Worm (Caenorhabditis elegans) whole organism, L3 larva: ENCODE measurements around the gene hpr-9.

Experiments
- ZK546.5 ChIP-seq: sonication (generic microtip); optimal IDR thresholded peaks from 2 replicates; lab custom pipeline; 2017; ENCODE audit warnings: missing biosample characterization, missing genetic modification characterization
- ama-1 ChIP-seq: fragments of 150-350 bp; optimal IDR thresholded peaks from 2 replicates; lab custom pipeline; 2018
- ceh-16 ChIP-seq: sonication (generic microtip); optimal IDR thresholded peaks from 2 replicates; lab custom pipeline; 2017; ENCODE audit warnings: missing biosample characterization, missing genetic modification characterization
- ceh-9 ChIP-seq: sonication (generic microtip); optimal IDR thresholded peaks from 2 replicates; lab custom pipeline; 2018; ENCODE audit warnings: missing biosample characterization, missing genetic modification characterization
- daf-12 ChIP-seq: fragments of 150-350 bp; optimal IDR thresholded peaks from 2 replicates; lab custom pipeline; 2014; ENCODE audit warnings: missing biosample characterization, missing genetic modification reagents, missing genetic modification characterization
- egl-27 ChIP-seq: sonication (generic microtip); optimal IDR thresholded peaks from 4 replicates; lab custom pipeline; 2017; ENCODE audit warnings: missing biosample characterization, missing genetic modification reagents, missing genetic modification characterization
- elt-1 ChIP-seq: fragments of 150-350 bp; optimal IDR thresholded peaks from 2 replicates; lab custom pipeline; 2014; ENCODE audit warnings: missing biosample characterization, missing genetic modification characterization
- elt-2 ChIP-seq: sonication (generic microtip); optimal IDR thresholded peaks from 2 replicates; lab custom pipeline; 2016; ENCODE audit warnings: missing genetic modification reagents, mild to moderate bottlenecking, missing genetic modification characterization, missing compliant biosample characterization
- eor-1 ChIP-seq, 2 experiments: fragments of 150-350 bp; optimal IDR thresholded peaks; 2 replicates each; lab custom pipeline; 2014 to 2018; ENCODE audit warnings: missing biosample characterization in 2 of 2, missing genetic modification characterization in 2 of 2
- fkh-10 ChIP-seq: sonication (generic microtip); optimal IDR thresholded peaks from 2 replicates; lab custom pipeline; 2017; ENCODE audit warnings: missing biosample characterization, missing genetic modification reagents, missing genetic modification characterization
- fos-1 ChIP-seq: fragments of 150-350 bp; optimal IDR thresholded peaks from 2 replicates; lab custom pipeline; 2014; ENCODE audit warnings: missing biosample characterization, missing genetic modification characterization
- hmg-11 ChIP-seq: sonication (generic microtip); optimal IDR thresholded peaks from 2 replicates; lab custom pipeline; 2016; ENCODE audit warnings: missing genetic modification characterization, missing compliant biosample characterization
- jun-1 ChIP-seq: fragments of 150-350 bp; optimal IDR thresholded peaks from 2 replicates; lab custom pipeline; 2014; ENCODE audit warnings: missing biosample characterization, missing genetic modification reagents, missing genetic modification characterization
- lin-15B ChIP-seq: fragments of 150-350 bp; optimal IDR thresholded peaks from 2 replicates; lab custom pipeline; 2014; ENCODE audit warnings: missing biosample characterization, missing genetic modification characterization
- lin-39 ChIP-seq: fragments of 150-350 bp; optimal IDR thresholded peaks from 2 replicates; lab custom pipeline; 2018; ENCODE audit warnings: missing biosample characterization, missing genetic modification reagents, missing genetic modification characterization
- lsy-12 ChIP-seq: sonication (generic microtip); optimal IDR thresholded peaks from 2 replicates; lab custom pipeline; 2016; ENCODE audit warnings: mild to moderate bottlenecking, missing genetic modification characterization, missing compliant biosample characterization
- mdl-1 ChIP-seq: fragments of 150-350 bp; optimal IDR thresholded peaks from 2 replicates; lab custom pipeline; 2014; ENCODE audit warnings: missing biosample characterization, missing genetic modification characterization
- mml-1 ChIP-seq: fragments of 150-350 bp; sonication (generic microtip); optimal IDR thresholded peaks from 3 replicates; lab custom pipeline; 2014; ENCODE audit warnings: missing biosample characterization, missing genetic modification characterization
- nfya-1 ChIP-seq: sonication (generic microtip); optimal IDR thresholded peaks from 2 replicates; lab custom pipeline; 2017; ENCODE audit warnings: missing genetic modification characterization, mild to moderate bottlenecking, missing compliant biosample characterization, antibody characterized with exemption, moderate library complexity; ENCODE audit not compliant: insufficient read depth
- nhr-12 ChIP-seq: fragments of 150-350 bp; optimal IDR thresholded peaks from 2 replicates; lab custom pipeline; 2014; ENCODE audit warnings: missing biosample characterization, missing genetic modification characterization
- nhr-23 ChIP-seq: fragments of 150-350 bp; optimal IDR thresholded peaks from 2 replicates; lab custom pipeline; 2014; ENCODE audit warnings: missing biosample characterization, missing genetic modification reagents, missing genetic modification characterization
- nhr-237 ChIP-seq: fragments of 150-350 bp; optimal IDR thresholded peaks from 2 replicates; lab custom pipeline; 2014; ENCODE audit warnings: missing biosample characterization, missing genetic modification characterization
- nhr-25 ChIP-seq: sonication (generic microtip); optimal IDR thresholded peaks from 2 replicates; lab custom pipeline; 2017; ENCODE audit warnings: missing biosample characterization, missing genetic modification characterization
- nhr-43 ChIP-seq: sonication (generic microtip); optimal IDR thresholded peaks from 2 replicates; lab custom pipeline; 2016; ENCODE audit warnings: mild to moderate bottlenecking, missing genetic modification characterization, missing compliant biosample characterization; ENCODE audit not compliant: poor library complexity, severe bottlenecking
- nhr-67 ChIP-seq: fragments of 150-350 bp; optimal IDR thresholded peaks from 2 replicates; lab custom pipeline; 2014; ENCODE audit warnings: missing biosample characterization, missing genetic modification characterization
- nhr-76 ChIP-seq: fragments of 150-350 bp; sonication (generic microtip); optimal IDR thresholded peaks from 5 replicates; lab custom pipeline; 2014; ENCODE audit warnings: missing biosample characterization, missing genetic modification characterization
- pha-4 ChIP-seq: fragments of 150-350 bp; optimal IDR thresholded peaks from 2 replicates; lab custom pipeline; 2014; ENCODE audit warnings: missing biosample characterization, missing genetic modification reagents, missing genetic modification characterization
- pqm-1 ChIP-seq: fragments of 150-350 bp; optimal IDR thresholded peaks from 2 replicates; lab custom pipeline; 2017; ENCODE audit warnings: missing biosample characterization, missing genetic modification characterization, inconsistent platforms
- sea-2 ChIP-seq: fragments of 150-350 bp; sonication (generic microtip); optimal IDR thresholded peaks from 4 replicates; lab custom pipeline; 2014; ENCODE audit warnings: missing biosample characterization, missing genetic modification reagents, missing genetic modification characterization
- skn-1 ChIP-seq: fragments of 150-350 bp; optimal IDR thresholded peaks from 2 replicates; lab custom pipeline; 2014; ENCODE audit warnings: missing biosample characterization, missing genetic modification characterization
- snpc-4 ChIP-seq: fragments of 150-350 bp; optimal IDR thresholded peaks from 2 replicates; lab custom pipeline; 2014; ENCODE audit warnings: missing biosample characterization, missing genetic modification characterization
- tbx-2 ChIP-seq: sonication (generic microtip); optimal IDR thresholded peaks from 2 replicates; lab custom pipeline; 2016; ENCODE audit warnings: mild to moderate bottlenecking, missing genetic modification characterization, missing compliant biosample characterization
- ztf-4 ChIP-seq: fragments of 150-350 bp; optimal IDR thresholded peaks from 2 replicates; lab custom pipeline; 2014; ENCODE audit warnings: missing biosample characterization, missing genetic modification characterization

Gene hpr-9

ce11 chrIII:10608161-10608560, 13.2 kb upstream of the hpr-9 start:
- TF ChIP-seq fos-1 (tag; lab: Kevin White, UChicago) (no peak), nfya-1 (tag; lab: Kevin White, UChicago) (peak; percentile 19), nhr-25 (tag; lab: Kevin White, UChicago) (no peak)

ce11 chrIII:10612333-10612732, 9.0 kb upstream of the hpr-9 start, which contains the start of gene Y39A1A.24:
Gene Y39A1A.24, plus strand, starts transcription at chrIII:10612633.
- TF ChIP-seq lsy-12 (tag; lab: Kevin White, UChicago) (no peak), nhr-43 (no peak), nhr-67 (tag; lab: Kevin White, UChicago) (no peak), eor-1 (tag; optimal IDR thresholded peaks at IDR 0.05; lab: Kevin White, UChicago) (no peak), pqm-1 (no peak), nhr-237 (tag; lab: Kevin White, UChicago) (no peak), fkh-10 (GFP tag; lab: Kevin White, UChicago) (no peak), ZK546.5 (tag; lab: Kevin White, UChicago) (no peak), elt-2 (tag; lab: Kevin White, UChicago) (no peak), daf-12 (tag; lab: Kevin White, UChicago) (no peak), tbx-2 (no peak), elt-1 (tag; lab: Kevin White, UChicago) (no peak), nhr-12 (tag; lab: Kevin White, UChicago) (no peak), nfya-1 (tag; lab: Kevin White, UChicago) (no peak), egl-27 (tag; lab: Kevin White, UChicago) (no peak), ama-1 (lab: Kevin White, UChicago) (no peak), mdl-1 (tag; lab: Kevin White, UChicago) (no peak), sea-2 (GFP tag; lab: Kevin White, UChicago) (no peak)

- TF ChIP-seq sea-2 (GFP tag; lab: Kevin White, UChicago) (no peak), ceh-9 (tag; lab: Kevin White, UChicago) (no peak), ztf-4 (tag; lab: Kevin White, UChicago) (no peak), lin-15B (no peak), ceh-16 (tag; lab: Kevin White, UChicago) (no peak), nhr-67 (tag; lab: Kevin White, UChicago) (no peak), nhr-43 (no peak), snpc-4 (tag; lab: Kevin White, UChicago) (no peak), fkh-10 (GFP tag; lab: Kevin White, UChicago) (no peak), mml-1 (tag; lab: Kevin White, UChicago) (no peak), pha-4 (no peak)
These were observed 6.2 kb upstream of the hpr-9 start, which contains the start of gene mrpl-22 for ce11 chrIII:10615166-10615565. Gene mrpl-22, plus strand, starts transcription at chrIII:10615466.

- TF ChIP-seq nhr-76 (tag; lab: Kevin White, UChicago) (no peak), nfya-1 (tag; lab: Kevin White, UChicago) (peak; percentile 53), nhr-25 (tag; lab: Kevin White, UChicago) (peak; percentile 19), pha-4 (peak; percentile 61), nhr-237 (tag; lab: Kevin White, UChicago) (no peak), hmg-11 (tag; lab: Kevin White, UChicago) (peak; percentile 60), nhr-43 (peak; percentile 26), lin-39 (tag; lab: Kevin White, UChicago) (peak; percentile 9), nhr-23 (tag; lab: Kevin White, UChicago) (peak; percentile 4), jun-1 (tag; lab: Kevin White, UChicago) (no peak), elt-2 (tag; lab: Kevin White, UChicago) (peak; percentile 6), lsy-12 (tag; lab: Kevin White, UChicago) (peak; percentile 59)
- TF ChIP-seq, all 47 proteins: peak for 9
These were observed 3.2 kb downstream of the hpr-9 start for ce11 chrIII:10624564-10624963.

- TF ChIP-seq mdl-1 (tag; lab: Kevin White, UChicago) = peak; percentile 30
- TF ChIP-seq pha-4 = peak; percentile 71
- TF ChIP-seq nhr-23 (tag; lab: Kevin White, UChicago) = peak; percentile 16
- TF ChIP-seq hmg-11 (tag; lab: Kevin White, UChicago) = peak; percentile 76
- TF ChIP-seq skn-1 (tag; lab: Kevin White, UChicago) = no peak
- no peak for TF ChIP-seq nhr-237 (tag; lab: Kevin White, UChicago)
- TF ChIP-seq nhr-43 = peak; percentile 22
- peak; percentile 39 for TF ChIP-seq pqm-1
- TF ChIP-seq elt-2 (tag; lab: Kevin White, UChicago) = peak; percentile 52
- TF ChIP-seq nfya-1 (tag; lab: Kevin White, UChicago) = peak; percentile 60
These were observed 7.0 kb downstream of the hpr-9 start for ce11 chrIII:10628360-10628759.
